Fruit fly (Drosophila melanogaster) whole organism, embryonic: ENCODE results near the gene smo.

Source experiments
- CG10543 ChIP-seq: fragments of 200-800 bp; sonication (Bioruptor generic); optimal IDR thresholded peaks from 3 replicates; lab custom pipeline; 2017; ENCODE audit warnings: missing biosample characterization, mild to moderate bottlenecking, missing genetic modification characterization, moderate library complexity
- CG12391 ChIP-seq: fragments of 200-800 bp; sonication (Bioruptor generic); optimal IDR thresholded peaks from 3 replicates; lab custom pipeline; 2018; ENCODE audit warnings: missing biosample characterization, mild to moderate bottlenecking, missing genetic modification characterization, moderate library complexity
- CG13894 ChIP-seq: fragments of 200-800 bp; sonication (Bioruptor generic); optimal IDR thresholded peaks from 3 replicates; lab custom pipeline; 2018; ENCODE audit warnings: missing biosample characterization, mild to moderate bottlenecking, missing genetic modification characterization, moderate library complexity
- CG15011 ChIP-seq: fragments of 200-800 bp; sonication (Bioruptor generic); optimal IDR thresholded peaks from 3 replicates; lab custom pipeline; 2018; ENCODE audit warnings: missing biosample characterization, mild to moderate bottlenecking, missing genetic modification characterization
- CG15514 ChIP-seq: fragments of 200-800 bp; sonication (Bioruptor generic); optimal IDR thresholded peaks from 3 replicates; lab custom pipeline; 2017; ENCODE audit warnings: missing biosample characterization, missing genetic modification characterization, mild to moderate bottlenecking, moderate library complexity, missing genetic modification reagents
- CG1647 ChIP-seq: fragments of 200-800 bp; sonication (Bioruptor generic); optimal IDR thresholded peaks from 3 replicates; lab custom pipeline; 2016; ENCODE audit warnings: missing biosample characterization, missing genetic modification characterization
- CG17186 ChIP-seq: fragments of 200-800 bp; sonication (Bioruptor generic); optimal IDR thresholded peaks from 3 replicates; lab custom pipeline; 2017; ENCODE audit warnings: missing biosample characterization, missing genetic modification reagents, missing genetic modification characterization
- CG17361 ChIP-seq: fragments of 200-800 bp; sonication (Bioruptor generic); IDR thresholded peaks from 3 replicates; pipeline ENCODE4 v1.3.6; 2022; ENCODE audit warnings: missing biosample characterization, missing genetic modification characterization
- CG17568 ChIP-seq: fragments of 200-800 bp; sonication (Bioruptor generic); optimal IDR thresholded peaks from 2 replicates; lab custom pipeline; 2018; ENCODE audit warnings: missing biosample characterization, mild to moderate bottlenecking, missing genetic modification characterization, moderate library complexity
- CG1792 ChIP-seq: fragments of 200-800 bp; sonication (Bioruptor generic); optimal IDR thresholded peaks from 2 replicates; lab custom pipeline; 2016; ENCODE audit warnings: missing biosample characterization, missing genetic modification characterization
- CG18011 ChIP-seq: fragments of 200-800 bp; sonication (Bioruptor generic); optimal IDR thresholded peaks from 2 replicates; lab custom pipeline; 2017; ENCODE audit warnings: missing biosample characterization, missing genetic modification characterization, mild to moderate bottlenecking, moderate library complexity, missing genotype
- CG18262 ChIP-seq: fragments of 200-800 bp; optimal IDR thresholded peaks from 3 replicates; lab custom pipeline; 2019; ENCODE audit warnings: missing biosample characterization, mild to moderate bottlenecking, missing genetic modification characterization, moderate library complexity
- CG2120 ChIP-seq: fragments of 200-800 bp; sonication (Bioruptor generic); optimal IDR thresholded peaks from 3 replicates; lab custom pipeline; 2016; ENCODE audit warnings: missing biosample characterization, missing genetic modification characterization
- CG2712 ChIP-seq: fragments of 200-800 bp; optimal IDR thresholded peaks from 3 replicates; lab custom pipeline; 2019; ENCODE audit warnings: missing biosample characterization, mild to moderate bottlenecking, missing genetic modification characterization, moderate library complexity
- CG3163 ChIP-seq: fragments of 200-800 bp; sonication (Bioruptor generic); optimal IDR thresholded peaks from 3 replicates; lab custom pipeline; 2016; ENCODE audit warnings: missing biosample characterization, missing genetic modification characterization
- CG7839 ChIP-seq: fragments of 200-800 bp; sonication (Bioruptor generic); optimal IDR thresholded peaks from 3 replicates; lab custom pipeline; 2018; ENCODE audit warnings: missing biosample characterization, mild to moderate bottlenecking, missing genetic modification characterization, moderate library complexity
- CG8290 ChIP-seq, 3 experiments: fragments of 200-800 bp; sonication (Bioruptor generic); optimal IDR thresholded peaks; 2 replicates each; lab custom pipeline; 2016 to 2019; ENCODE audit warnings: missing biosample characterization in 3 of 3, missing genetic modification characterization in 3 of 3, mild to moderate bottlenecking in 2 of 3, moderate library complexity in 1 of 3
- CG8944 ChIP-seq: fragments of 200-800 bp; sonication (Bioruptor generic); optimal IDR thresholded peaks from 3 replicates; lab custom pipeline; 2016; ENCODE audit warnings: missing biosample characterization, missing genetic modification characterization
- CG9932 ChIP-seq: fragments of 200-800 bp; sonication (Bioruptor generic); IDR thresholded peaks from 2 replicates; pipeline ENCODE4 v1.3.6; 2022; ENCODE audit warnings: missing biosample characterization, missing genetic modification characterization
- CHES-1-like ChIP-seq: fragments of 200-800 bp; sonication (Bioruptor generic); optimal IDR thresholded peaks from 2 replicates; lab custom pipeline; 2016; ENCODE audit warnings: missing biosample characterization, missing genetic modification characterization
- Dbx ChIP-seq: fragments of 200-800 bp; sonication (Bioruptor generic); IDR thresholded peaks from 3 replicates; pipeline ENCODE4 v1.3.6; 2022; ENCODE audit warnings: missing biosample characterization, missing genetic modification characterization
- Dref ChIP-seq: fragments of 200-800 bp; sonication (Bioruptor generic); IDR thresholded peaks from 2 replicates; pipeline ENCODE4 v1.3.6; 2022; ENCODE audit warnings: missing biosample characterization, missing genetic modification characterization
- ERR ChIP-seq: fragments of 200-800 bp; sonication (Bioruptor generic); optimal IDR thresholded peaks from 2 replicates; lab custom pipeline; 2016; ENCODE audit warnings: missing biosample characterization, missing genetic modification characterization
- Ets65A ChIP-seq: fragments of 200-800 bp; sonication (Bioruptor generic); peaks from one replicate; lab custom pipeline; 2016; ENCODE audit warnings: missing biosample characterization, missing genetic modification characterization
- Gsc ChIP-seq: fragments of 200-800 bp; sonication (Bioruptor generic); IDR thresholded peaks from 2 replicates; pipeline ENCODE4 v1.3.6; 2022; ENCODE audit warnings: missing biosample characterization, missing genetic modification characterization
- H2.0 ChIP-seq: fragments of 200-800 bp; sonication (Bioruptor generic); IDR thresholded peaks from 2 replicates; pipeline ENCODE4 v1.3.6; 2022; ENCODE audit warnings: missing biosample characterization, missing genetic modification characterization
- HmgZ ChIP-seq: fragments of 200-800 bp; sonication (Bioruptor generic); optimal IDR thresholded peaks from 2 replicates; lab custom pipeline; 2018; ENCODE audit warnings: missing biosample characterization, mild to moderate bottlenecking, missing genetic modification characterization
- Hr3 ChIP-seq: fragments of 200-800 bp; sonication (Bioruptor generic); optimal IDR thresholded peaks from 3 replicates; lab custom pipeline; 2016; ENCODE audit warnings: missing biosample characterization, missing genetic modification characterization
- Meics ChIP-seq: fragments of 200-800 bp; sonication (Bioruptor generic); optimal IDR thresholded peaks from 2 replicates; lab custom pipeline; 2017; ENCODE audit warnings: missing biosample characterization, mild to moderate bottlenecking, missing genetic modification characterization
- NFAT ChIP-seq: fragments of 200-800 bp; sonication (Bioruptor generic); IDR thresholded peaks from 2 replicates; pipeline ENCODE4 v1.3.6; 2022; ENCODE audit warnings: missing biosample characterization, missing genetic modification characterization
- NK7.1 ChIP-seq: fragments of 200-800 bp; sonication (Bioruptor generic); optimal IDR thresholded peaks from 3 replicates; lab custom pipeline; 2016; ENCODE audit warnings: missing biosample characterization, missing genetic modification characterization
- Rfx ChIP-seq: fragments of 200-800 bp; sonication (Bioruptor generic); IDR thresholded peaks from 2 replicates; pipeline ENCODE4 v1.3.6; 2022; ENCODE audit warnings: missing biosample characterization, missing genetic modification characterization
- Side ChIP-seq: fragments of 200-800 bp; sonication (Bioruptor generic); optimal IDR thresholded peaks from 2 replicates; lab custom pipeline; 2016; ENCODE audit warnings: missing biosample characterization, missing genetic modification characterization
- Six4 ChIP-seq: fragments of 200-800 bp; sonication (Bioruptor generic); optimal IDR thresholded peaks from 2 replicates; lab custom pipeline; 2016; ENCODE audit warnings: missing biosample characterization, missing genetic modification characterization
- Sox102F ChIP-seq: fragments of 200-800 bp; sonication (Bioruptor generic); optimal IDR thresholded peaks from 2 replicates; lab custom pipeline; 2018; ENCODE audit warnings: missing biosample characterization, mild to moderate bottlenecking, missing genetic modification characterization, moderate library complexity
- bab2 ChIP-seq: fragments of 200-800 bp; sonication (Bioruptor generic); optimal IDR thresholded peaks from 2 replicates; lab custom pipeline; 2016; ENCODE audit warnings: missing biosample characterization, missing genetic modification characterization
- chif ChIP-seq, 2 experiments: fragments of 200-800 bp; sonication (Bioruptor generic); optimal IDR thresholded peaks; 3 replicates each; lab custom pipeline; 2016; ENCODE audit warnings: missing biosample characterization in 2 of 2, missing genetic modification characterization in 2 of 2
- gt ChIP-seq: fragments of 200-800 bp; sonication (Bioruptor generic); IDR thresholded peaks from 2 replicates; pipeline ENCODE4 v1.3.6; 2022; ENCODE audit warnings: missing biosample characterization, missing genetic modification characterization
- hkb ChIP-seq, 2 experiments: fragments of 200-800 bp in 1 of 2; fragments of >200 bp in 1 of 2; sonication (Bioruptor generic) in 1 of 2; IDR thresholded peaks in 1 of 2; optimal IDR thresholded peaks in 1 of 2; 2 replicates each; pipeline versions ENCODE4 v1.3.6 to Lab custom; 2017 to 2022; ENCODE audit warnings: missing biosample characterization in 1 of 2, missing genetic modification characterization in 1 of 2
- jumu ChIP-seq: fragments of 200-800 bp; sonication (Bioruptor generic); optimal IDR thresholded peaks from 3 replicates; lab custom pipeline; 2016; ENCODE audit warnings: missing biosample characterization, missing genetic modification characterization
- kah ChIP-seq: fragments of 200-800 bp; sonication (Bioruptor generic); optimal IDR thresholded peaks from 2 replicates; lab custom pipeline; 2018; ENCODE audit warnings: missing biosample characterization, mild to moderate bottlenecking, missing genetic modification characterization
- nerfin-1 ChIP-seq: fragments of 200-800 bp; sonication (Bioruptor generic); optimal IDR thresholded peaks from 3 replicates; lab custom pipeline; 2019; ENCODE audit warnings: missing biosample characterization, mild to moderate bottlenecking, missing genetic modification characterization, moderate library complexity
- pho ChIP-seq: fragments of 200-800 bp; sonication (Bioruptor generic); optimal IDR thresholded peaks from 2 replicates; lab custom pipeline; 2016; ENCODE audit warnings: missing biosample characterization, missing genetic modification characterization
- row ChIP-seq: fragments of 200-800 bp; sonication (Bioruptor generic); IDR thresholded peaks from 3 replicates; pipeline ENCODE4 v1.3.6; 2022; ENCODE audit warnings: missing biosample characterization, missing genetic modification characterization
- slou ChIP-seq: fragments of 200-800 bp; sonication (Bioruptor generic); optimal IDR thresholded peaks from 3 replicates; lab custom pipeline; 2016; ENCODE audit warnings: missing biosample characterization, missing genetic modification characterization
- sob ChIP-seq: fragments of 200-800 bp; sonication (Bioruptor generic); IDR thresholded peaks from 2 replicates; pipeline ENCODE4 v1.3.6; 2022; ENCODE audit warnings: missing biosample characterization, missing genetic modification characterization
- toy ChIP-seq: fragments of 200-800 bp; sonication (Bioruptor generic); IDR thresholded peaks from 2 replicates; pipeline ENCODE4 v1.3.6; 2022; ENCODE audit warnings: missing biosample characterization, missing genetic modification characterization
- twi ChIP-seq: fragments of 200-800 bp; optimal IDR thresholded peaks from 2 replicates; lab custom pipeline; 2019; ENCODE audit warnings: missing biosample characterization, mild to moderate bottlenecking, missing genetic modification characterization, moderate library complexity
- wor ChIP-seq: fragments of 200-800 bp; sonication (Bioruptor generic); IDR thresholded peaks from 2 replicates; pipeline ENCODE4 v1.3.6; 2022; ENCODE audit warnings: missing biosample characterization, missing genetic modification characterization
- zen ChIP-seq: fragments of 200-800 bp; sonication (Bioruptor generic); optimal IDR thresholded peaks from 3 replicates; lab custom pipeline; 2018; ENCODE audit warnings: missing biosample characterization, mild to moderate bottlenecking, missing genetic modification characterization, moderate library complexity

smo gene

dm6 chr2L:305646-306045 lies 28.3 kb downstream of the smo start, which contains the start of gene Plc21C (continued):
- TF ChIP-seq CG18011 (GFP tag; lab: Kevin White, UChicago) (peak; percentile 100), CG17361 (peak; percentile 61; the same call in 2 of the 3 replicates), Rfx (GFP tag; lab: Robert Waterston, UW) (peak; percentile 63; the same call in 1 of the 2 replicates), CG9932 (GFP tag; lab: Robert Waterston, UW) (peak; percentile 65), CG1647 (GFP tag; lab: Kevin White, UChicago) (peak; percentile 50), Ets65A (GFP tag; lab: Kevin White, UChicago) (peak; percentile 96), CG15011 (GFP tag; lab: Kevin White, UChicago) (no peak), Six4 (GFP tag; lab: Kevin White, UChicago) (no peak), Sox102F (GFP tag; lab: Kevin White, UChicago) (no peak), CG12391 (tag; lab: Kevin White, UChicago) (peak; percentile 65), CG2120 (GFP tag; lab: Kevin White, UChicago) (peak; percentile 70), CG15514 (GFP tag; lab: Kevin White, UChicago) (peak; percentile 88), Hr3 (GFP tag; lab: Kevin White, UChicago) (peak; percentile 71), ERR (GFP tag; lab: Kevin White, UChicago) (peak; percentile 29), Side (GFP tag; lab: Kevin White, UChicago) (peak; percentile 24), wor (no peak), pho (peak; percentile 48), CG8944 (peak; percentile 42), CG1792 (GFP tag; lab: Kevin White, UChicago) (peak; percentile 23), jumu (peak; percentile 41), CG18262 (tag; lab: Kevin White, UChicago) (peak; percentile 42), CG2712 (tag; lab: Kevin White, UChicago) (peak; percentile 60), Meics (peak; percentile 20), hkb (optimal IDR thresholded peaks at IDR 0.05; lab: Kevin White, UChicago) (no peak), hkb (GFP tag; IDR thresholded peaks at IDR 0.05; lab: Robert Waterston, UW) (0 out of 2 replicates have a peak, but pooled peaks have one; percentile 19), CG10543 (GFP tag; lab: Kevin White, UChicago) (peak; percentile 48), H2.0 (GFP tag; lab: Robert Waterston, UW) (no peak), slou (peak; percentile 56), CHES-1-like (GFP tag; lab: Kevin White, UChicago) (peak; percentile 59), CG8290 (GFP tag; optimal IDR thresholded peaks at IDR 0.05; lab: Kevin White, UChicago) (no peak), CG8290 (tag; optimal IDR thresholded peaks at IDR 0.05; lab: Kevin White, UChicago) (peak in 1 of 2 experiments; percentile 56), CG17186 (GFP tag; lab: Kevin White, UChicago) (peak; percentile 49), Dbx (peak; percentile 59; the same call in 2 of the 3 replicates), toy (GFP tag; lab: Robert Waterston, UW) (no peak), nerfin-1 (tag; lab: Kevin White, UChicago) (peak; percentile 36), CG7839 (tag; lab: Kevin White, UChicago) (peak; percentile 41), gt (GFP tag; lab: Robert Waterston, UW) (no peak), CG13894 (tag; lab: Kevin White, UChicago) (peak; percentile 60), kah (GFP tag; lab: Kevin White, UChicago) (no peak), CG17568 (GFP tag; lab: Kevin White, UChicago) (peak; percentile 17), NK7.1 (peak; percentile 49), Gsc (GFP tag; lab: Robert Waterston, UW) (no peak), HmgZ (tag; lab: Kevin White, UChicago) (peak; percentile 80), bab2 (GFP tag; lab: Kevin White, UChicago) (peak; percentile 37), CG3163 (GFP tag; lab: Kevin White, UChicago) (peak; percentile 43), chif (GFP tag; optimal IDR thresholded peaks at IDR 0.05; lab: Kevin White, UChicago) (peak; percentile 15 to 44), zen (no peak), sob (GFP tag; lab: Robert Waterston, UW) (peak; percentile 36; the same call in 1 of the 2 replicates), row (peak; percentile 79), NFAT (GFP tag; lab: Robert Waterston, UW) (0 out of 2 replicates have a peak, but pooled peaks have one; percentile 29), Dref (GFP tag; lab: Robert Waterston, UW) (peak; percentile 41; the same call in 1 of the 2 replicates), twi (peak; percentile 32)
